Worm (Caenorhabditis elegans) whole organism, midembryonic: ENCODE measurements around the gene C14C10.2.

Source experiments
- T22C8.4 ChIP-seq: fragments of 200-800 bp; sonication (Bioruptor generic); IDR thresholded peaks from 2 replicates; pipeline ENCODE4 v1.3.6; 2022; ENCODE audit warnings: missing genetic modification characterization, missing compliant biosample characterization
- cog-1 ChIP-seq: sonication (generic microtip); optimal IDR thresholded peaks from 2 replicates; lab custom pipeline; 2016; ENCODE audit warnings: missing genetic modification characterization, missing compliant biosample characterization
- flt-1 ChIP-seq: fragments of 200-800 bp; sonication (Bioruptor generic); IDR thresholded peaks from 2 replicates; pipeline ENCODE4 v1.3.6; 2022; ENCODE audit warnings: missing genetic modification characterization, missing compliant biosample characterization
- med-1 ChIP-seq: sonication (generic microtip); optimal IDR thresholded peaks from 2 replicates; lab custom pipeline; 2017; ENCODE audit warnings: missing genetic modification characterization, mild to moderate bottlenecking, missing compliant biosample characterization, antibody characterized with exemption, missing genetic modification reagents; ENCODE audit not compliant: insufficient read depth

DNA sequence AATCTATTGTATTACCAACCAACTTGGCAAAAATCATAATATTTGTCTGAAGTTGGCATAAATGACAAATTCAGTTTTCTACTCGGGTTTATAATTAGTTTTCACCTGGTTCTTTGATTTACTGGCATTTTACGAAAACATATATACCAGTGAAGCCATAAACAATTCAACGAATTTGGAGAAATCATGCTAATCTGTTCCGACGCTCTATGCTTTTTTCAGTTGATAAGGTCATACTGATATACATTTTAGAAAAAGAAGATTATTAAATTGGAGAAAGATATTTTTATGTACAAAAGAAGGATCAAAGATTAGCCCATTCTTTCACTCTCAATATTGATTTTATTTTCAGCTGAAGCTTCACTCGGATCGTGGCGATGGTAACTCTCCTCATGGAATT lies 5.5 kb downstream of the C14C10.2 start:
- TF ChIP-seq flt-1 (GFP tag; lab: Robert Waterston, UW), result no peak
- no peak for TF ChIP-seq cog-1
- no peak for TF ChIP-seq T22C8.4 (GFP tag; lab: Robert Waterston, UW)
- no peak for TF ChIP-seq med-1 (GFP tag; lab: Kevin White, UChicago)
